Fruit fly (Drosophila melanogaster) whole organism, prepupa: Measurements from ENCODE around the gene chas.

Experiments used
- CG10631 ChIP-seq: fragments of 200-800 bp; sonication (Bioruptor generic); optimal IDR thresholded peaks from 2 replicates; lab custom pipeline; 2016; ENCODE audit warnings: missing biosample characterization, missing genetic modification characterization
- CG10669 ChIP-seq: fragments of 200-800 bp; sonication (Bioruptor generic); optimal IDR thresholded peaks from 3 replicates; lab custom pipeline; 2018; ENCODE audit warnings: missing biosample characterization, mild to moderate bottlenecking, missing genetic modification characterization, moderate library complexity
- CG11294 ChIP-seq: fragments of 200-800 bp; sonication (Bioruptor generic); IDR thresholded peaks from 2 replicates; pipeline ENCODE4 v1.3.6; 2022; ENCODE audit warnings: missing biosample characterization, missing genetic modification characterization
- CG11762 ChIP-seq: fragments of 200-800 bp; sonication (Bioruptor generic); optimal IDR thresholded peaks from 3 replicates; lab custom pipeline; 2016; ENCODE audit warnings: missing biosample characterization, missing genetic modification characterization; ENCODE audit not compliant: insufficient read depth
- CG11902 ChIP-seq: fragments of 200-800 bp; sonication (Bioruptor generic); optimal IDR thresholded peaks from 3 replicates; lab custom pipeline; 2016; ENCODE audit warnings: missing biosample characterization, missing genetic modification characterization
- CG15336 ChIP-seq: fragments of 200-800 bp; sonication (Bioruptor generic); IDR thresholded peaks from 2 replicates; pipeline ENCODE4 v1.3.6; 2022; ENCODE audit warnings: missing biosample characterization, missing genetic modification characterization
- CG16779 ChIP-seq: fragments of 200-800 bp; sonication (Bioruptor generic); optimal IDR thresholded peaks from 3 replicates; lab custom pipeline; 2017; ENCODE audit warnings: missing biosample characterization, mild to moderate bottlenecking, missing genetic modification characterization
- CG3032 ChIP-seq: fragments of 200-800 bp; optimal IDR thresholded peaks from 2 replicates; lab custom pipeline; 2019; ENCODE audit warnings: missing biosample characterization, mild to moderate bottlenecking, missing genetic modification characterization, moderate library complexity
- CG31627 ChIP-seq: fragments of 200-800 bp; sonication (Bioruptor generic); optimal IDR thresholded peaks from 3 replicates; lab custom pipeline; 2016; ENCODE audit warnings: missing biosample characterization, missing genetic modification characterization
- CG32006 ChIP-seq: fragments of 200-800 bp; sonication (Bioruptor generic); optimal IDR thresholded peaks from 3 replicates; lab custom pipeline; 2017; ENCODE audit warnings: missing biosample characterization, mild to moderate bottlenecking, missing genetic modification characterization
- CG34406 ChIP-seq: fragments of 200-800 bp; sonication (Bioruptor generic); optimal IDR thresholded peaks from 3 replicates; lab custom pipeline; 2016; ENCODE audit warnings: missing biosample characterization, missing genetic modification characterization
- CG4318 ChIP-seq: fragments of 200-800 bp; sonication (Bioruptor generic); optimal IDR thresholded peaks from 3 replicates; lab custom pipeline; 2017; ENCODE audit warnings: missing biosample characterization, mild to moderate bottlenecking, missing genetic modification characterization
- CG6163 ChIP-seq: fragments of 200-800 bp; sonication (Bioruptor generic); IDR thresholded peaks from 3 replicates; pipeline ENCODE4 v1.3.6; 2022; ENCODE audit warnings: missing biosample characterization, missing genetic modification characterization
- CG6276 ChIP-seq: fragments of 200-800 bp; sonication (Bioruptor generic); optimal IDR thresholded peaks from 2 replicates; lab custom pipeline; 2017; ENCODE audit warnings: missing biosample characterization, mild to moderate bottlenecking, missing genetic modification characterization
- CG8119 ChIP-seq: fragments of 200-800 bp; sonication (Bioruptor generic); IDR thresholded peaks from 3 replicates; pipeline ENCODE4 v1.3.6; 2022; ENCODE audit warnings: missing biosample characterization, missing genetic modification characterization
- CG8632 ChIP-seq: fragments of 200-800 bp; sonication (Bioruptor generic); optimal IDR thresholded peaks from 3 replicates; lab custom pipeline; 2016; ENCODE audit warnings: missing biosample characterization, missing genetic modification characterization
- Eip78C ChIP-seq: fragments of 200-800 bp; sonication (Bioruptor generic); peaks from one replicate; lab custom pipeline; 2016; ENCODE audit warnings: missing biosample characterization, missing genetic modification characterization
- Ets21C ChIP-seq: fragments of 200-800 bp; sonication (Bioruptor generic); optimal IDR thresholded peaks from 3 replicates; lab custom pipeline; 2016; ENCODE audit warnings: missing biosample characterization, missing genetic modification characterization
- Gug ChIP-seq: fragments of 200-800 bp; sonication (Bioruptor generic); IDR thresholded peaks from 2 replicates; pipeline ENCODE4 v1.3.6; 2022; ENCODE audit warnings: missing biosample characterization, missing genetic modification characterization
- Hr38 ChIP-seq: sonication (Bioruptor generic); optimal IDR thresholded peaks from 2 replicates; lab custom pipeline; 2016; ENCODE audit warnings: missing biosample characterization, missing genetic modification characterization
- Hr39 ChIP-seq: fragments of 200-800 bp; sonication (Bioruptor generic); optimal IDR thresholded peaks from 2 replicates; lab custom pipeline; 2016; ENCODE audit warnings: missing biosample characterization, missing genetic modification characterization
- Hr4 ChIP-seq: fragments of 200-800 bp; sonication (Bioruptor generic); optimal IDR thresholded peaks from 3 replicates; lab custom pipeline; 2016; ENCODE audit warnings: missing biosample characterization, missing genetic modification characterization
- Lpt ChIP-seq: fragments of 200-800 bp; sonication (Bioruptor generic); optimal IDR thresholded peaks from 3 replicates; lab custom pipeline; 2016; ENCODE audit warnings: missing biosample characterization, missing genetic modification characterization
- OdsH ChIP-seq: fragments of 200-800 bp; sonication (Bioruptor generic); optimal IDR thresholded peaks from 3 replicates; lab custom pipeline; 2016; ENCODE audit warnings: missing biosample characterization, missing genetic modification characterization
- Smox ChIP-seq: fragments of 200-800 bp; sonication (Bioruptor generic); optimal IDR thresholded peaks from 3 replicates; lab custom pipeline; 2016; ENCODE audit warnings: missing biosample characterization, missing genetic modification characterization
- Sox102F ChIP-seq: fragments of 200-800 bp; sonication (Bioruptor generic); optimal IDR thresholded peaks from 2 replicates; lab custom pipeline; 2016; ENCODE audit warnings: missing biosample characterization, mild to moderate bottlenecking, missing genetic modification characterization
- Sox14 ChIP-seq: fragments of 200-800 bp; sonication (Bioruptor generic); optimal IDR thresholded peaks from 3 replicates; lab custom pipeline; 2016; ENCODE audit warnings: missing biosample characterization, missing genetic modification characterization
- cyc ChIP-seq: fragments of 200-800 bp; sonication (Bioruptor generic); optimal IDR thresholded peaks from 3 replicates; lab custom pipeline; 2016; ENCODE audit warnings: missing biosample characterization, missing genetic modification characterization
- dsx ChIP-seq: fragments of 200-800 bp; optimal IDR thresholded peaks from 3 replicates; lab custom pipeline; 2019; ENCODE audit warnings: missing biosample characterization, mild to moderate bottlenecking, missing genetic modification characterization, moderate library complexity; ENCODE audit not compliant: poor library complexity, severe bottlenecking
- eg ChIP-seq: fragments of 200-800 bp; sonication (Bioruptor generic); IDR thresholded peaks from 3 replicates; pipeline ENCODE4 v1.3.6; 2022; ENCODE audit warnings: missing biosample characterization, missing genetic modification characterization
- esn ChIP-seq: fragments of 200-800 bp; sonication (Bioruptor generic); optimal IDR thresholded peaks from 2 replicates; lab custom pipeline; 2016; ENCODE audit warnings: missing biosample characterization, mild to moderate bottlenecking, missing genetic modification characterization, moderate library complexity
- fd85E ChIP-seq: fragments of 200-800 bp; sonication (Bioruptor generic); optimal IDR thresholded peaks from 3 replicates; lab custom pipeline; 2016; ENCODE audit warnings: missing biosample characterization, missing genetic modification characterization
- fkh ChIP-seq: fragments of 200-800 bp; sonication (Bioruptor generic); optimal IDR thresholded peaks from 3 replicates; lab custom pipeline; 2017; ENCODE audit warnings: missing biosample characterization, mild to moderate bottlenecking, missing genetic modification characterization, moderate library complexity
- lz ChIP-seq: fragments of 200-800 bp; sonication (Bioruptor generic); optimal IDR thresholded peaks from 3 replicates; lab custom pipeline; 2016; ENCODE audit warnings: missing biosample characterization, missing genetic modification characterization
- net ChIP-seq: fragments of 200-800 bp; sonication (Bioruptor generic); optimal IDR thresholded peaks from 3 replicates; lab custom pipeline; 2016; ENCODE audit warnings: missing biosample characterization, missing genetic modification characterization
- pdm3 ChIP-seq: fragments of 200-800 bp; sonication (Bioruptor generic); optimal IDR thresholded peaks from 3 replicates; lab custom pipeline; 2016; ENCODE audit warnings: missing biosample characterization, missing genetic modification characterization
- spab ChIP-seq: fragments of 200-800 bp; sonication (Bioruptor generic); optimal IDR thresholded peaks from 2 replicates; lab custom pipeline; 2017; ENCODE audit warnings: missing biosample characterization, mild to moderate bottlenecking, missing genetic modification characterization, missing genetic modification reagents
- ss ChIP-seq, 2 experiments: fragments of 200-800 bp; sonication (Bioruptor generic); optimal IDR thresholded peaks; 2 replicates in 1 of 2; 3 replicates in 1 of 2; lab custom pipeline; 2017 to 2018; ENCODE audit warnings: mild to moderate bottlenecking in 2 of 2, missing biosample characterization in 2 of 2, missing genetic modification characterization in 2 of 2, moderate library complexity in 1 of 2
- svp ChIP-seq: fragments of 200-800 bp; sonication (Bioruptor generic); peaks from one replicate; lab custom pipeline; 2016; ENCODE audit warnings: missing biosample characterization, missing genetic modification characterization
- topi ChIP-seq: fragments of 200-800 bp; sonication (Bioruptor generic); optimal IDR thresholded peaks from 3 replicates; lab custom pipeline; 2016; ENCODE audit warnings: missing biosample characterization, missing genetic modification characterization

chas gene

dm6 chrX:17698864-17699504 lies 454 bp upstream of the chas start (continued):
- TF ChIP-seq Sox102F (GFP tag; lab: Kevin White, UChicago) (peak; percentile 92), spab (GFP tag; lab: Kevin White, UChicago) (peak; percentile 87), topi (GFP tag; lab: Kevin White, UChicago) (peak; percentile 94), CG15336 (GFP tag; lab: Robert Waterston, UW) (peak; percentile 92), CG4318 (GFP tag; lab: Kevin White, UChicago) (peak; percentile 84), Hr4 (GFP tag; lab: Kevin White, UChicago) (peak; percentile 89), Ets21C (GFP tag; lab: Kevin White, UChicago) (peak; percentile 82), Hr39 (GFP tag; lab: Kevin White, UChicago) (peak; percentile 87), Lpt (GFP tag; lab: Kevin White, UChicago) (peak; percentile 71), eg (GFP tag; lab: Robert Waterston, UW) (peak; percentile 74; the same call in 2 of the 3 replicates), CG11762 (GFP tag; lab: Kevin White, UChicago) (peak; percentile 79), CG8119 (GFP tag; lab: Robert Waterston, UW) (peak; percentile 89), CG11294 (GFP tag; lab: Robert Waterston, UW) (peak; percentile 68; the same call in 1 of the 2 replicates), Sox14 (GFP tag; lab: Kevin White, UChicago) (peak; percentile 91), Hr38 (GFP tag; lab: Kevin White, UChicago) (no peak), CG32006 (peak; percentile 95), fd85E (peak; percentile 57), esn (peak; percentile 94), CG16779 (tag; lab: Kevin White, UChicago) (peak; percentile 86), CG6163 (GFP tag; lab: Robert Waterston, UW) (peak; percentile 74; the same call in 2 of the 3 replicates), ss (GFP tag; optimal IDR thresholded peaks at IDR 0.05; lab: Kevin White, UChicago) (peak; percentile 89 to 92), CG11902 (GFP tag; lab: Kevin White, UChicago) (peak; percentile 75), Gug (peak; percentile 56), pdm3 (peak; percentile 92), dsx (GFP tag; lab: Kevin White, UChicago) (peak; percentile 79), Eip78C (GFP tag; lab: Kevin White, UChicago) (peak; percentile 98)

dm6 chrX:17697703-17698145 lies 806 bp downstream of the chas start:
- TF ChIP-seq net, result no peak
- no peak for TF ChIP-seq Smox (GFP tag; lab: Kevin White, UChicago)
- no peak for TF ChIP-seq CG10631
- TF ChIP-seq CG4318 (GFP tag; lab: Kevin White, UChicago), result no peak
- TF ChIP-seq OdsH (GFP tag; lab: Kevin White, UChicago), result no peak
- no peak for TF ChIP-seq topi (GFP tag; lab: Kevin White, UChicago)
- peak; percentile 24 for TF ChIP-seq fkh (GFP tag; lab: Kevin White, UChicago)
- no peak for TF ChIP-seq CG31627
- TF ChIP-seq CG3032 (tag; lab: Kevin White, UChicago), result no peak
- peak; percentile 47 for TF ChIP-seq svp (GFP tag; lab: Kevin White, UChicago)
- no peak for TF ChIP-seq cyc (GFP tag; lab: Kevin White, UChicago)
- TF ChIP-seq CG34406 (GFP tag; lab: Kevin White, UChicago), result no peak
- no peak for TF ChIP-seq CG8632 (GFP tag; lab: Kevin White, UChicago)
- TF ChIP-seq eg (GFP tag; lab: Robert Waterston, UW), result no peak
- no peak for TF ChIP-seq Hr39 (GFP tag; lab: Kevin White, UChicago)

- TF ChIP-seq ss (GFP tag; optimal IDR thresholded peaks at IDR 0.05; lab: Kevin White, UChicago) (peak in 1 of 2 experiments; percentile 14), Eip78C (GFP tag; lab: Kevin White, UChicago) (peak; percentile 66), CG6276 (no peak), Sox14 (GFP tag; lab: Kevin White, UChicago) (no peak), svp (GFP tag; lab: Kevin White, UChicago) (peak; percentile 50), lz (GFP tag; lab: Kevin White, UChicago) (no peak), CG10669 (GFP tag; lab: Kevin White, UChicago) (peak; percentile 14), CG6163 (GFP tag; lab: Robert Waterston, UW) (0 out of 3 replicates have a peak, but pooled peaks have one; percentile 24), CG31627 (peak; percentile 16)
These were observed 1.3 kb downstream of the chas start for dm6 chrX:17697266-17697665.
